Worm (Caenorhabditis elegans) whole organism, early embryonic: ENCODE measurements around the gene Y43F8B.29.

Source experiments
- B0310.2 ChIP-seq: sonication (generic microtip); optimal IDR thresholded peaks from 2 replicates; lab custom pipeline; 2016; ENCODE audit warnings: mild to moderate bottlenecking, missing genetic modification characterization, missing compliant biosample characterization
- F13C5.2 ChIP-seq: sonication (generic microtip); optimal IDR thresholded peaks from 2 replicates; lab custom pipeline; 2017; ENCODE audit warnings: mild to moderate bottlenecking, missing genetic modification characterization, inconsistent platforms, missing compliant biosample characterization
- aly-1 ChIP-seq: sonication (generic microtip); optimal IDR thresholded peaks from 2 replicates; lab custom pipeline; 2016; ENCODE audit warnings: missing genetic modification characterization, missing compliant biosample characterization
- ama-1 ChIP-seq: fragments of 150-350 bp; optimal IDR thresholded peaks from 2 replicates; lab custom pipeline; 2014
- ceh-13 ChIP-seq: fragments of 200-800 bp; sonication (Bioruptor generic); optimal IDR thresholded peaks from 2 replicates; lab custom pipeline; 2018; ENCODE audit warnings: mild to moderate bottlenecking, missing genetic modification characterization, missing compliant biosample characterization
- ceh-36 ChIP-seq: sonication (generic microtip); optimal IDR thresholded peaks from 2 replicates; lab custom pipeline; 2016; ENCODE audit warnings: missing genetic modification characterization, inconsistent platforms, missing compliant biosample characterization
- ets-7 ChIP-seq: sonication (generic microtip); optimal IDR thresholded peaks from 2 replicates; lab custom pipeline; 2016; ENCODE audit warnings: missing genotype, missing genetic modification characterization, missing compliant biosample characterization
- flt-1 ChIP-seq: fragments of 200-800 bp; sonication (Bioruptor generic); IDR thresholded peaks from 2 replicates; pipeline ENCODE4 v1.3.6; 2022; ENCODE audit warnings: missing genetic modification characterization, missing compliant biosample characterization
- hmbx-1 ChIP-seq: sonication (generic microtip); optimal IDR thresholded peaks from 2 replicates; lab custom pipeline; 2016; ENCODE audit warnings: mild to moderate bottlenecking, missing genetic modification characterization, missing compliant biosample characterization
- hmg-4 ChIP-seq: fragments of 200-800 bp; sonication (Bioruptor generic); optimal IDR thresholded peaks from 2 replicates; lab custom pipeline; 2018; ENCODE audit warnings: mild to moderate bottlenecking, missing genetic modification characterization, missing compliant biosample characterization
- hnd-1 ChIP-seq: sonication (generic microtip); optimal IDR thresholded peaks from 2 replicates; lab custom pipeline; 2016; ENCODE audit warnings: missing genetic modification characterization, missing compliant biosample characterization
- pes-1 ChIP-seq: fragments of 200-800 bp; sonication (Bioruptor generic); IDR thresholded peaks from 2 replicates; pipeline ENCODE4 v1.3.6; 2022; ENCODE audit warnings: missing genetic modification reagents, missing genetic modification characterization, missing compliant biosample characterization
- scrt-1 ChIP-seq: fragments of 200-800 bp; sonication (Bioruptor generic); IDR thresholded peaks from 2 replicates; pipeline ENCODE4 v1.3.6; 2022; ENCODE audit warnings: missing genetic modification characterization, missing compliant biosample characterization
- sea-1 ChIP-seq: fragments of 200-800 bp; sonication (Bioruptor generic); conservative IDR thresholded peaks from 2 replicates; pipeline ENCODE4 v1.3.6; 2022; ENCODE audit warnings: missing genetic modification characterization, missing compliant biosample characterization
- tbx-11 ChIP-seq: fragments of 200-800 bp; sonication (Bioruptor generic); IDR thresholded peaks from 2 replicates; pipeline ENCODE4 v1.3.6; 2022; ENCODE audit warnings: missing genetic modification characterization, missing compliant biosample characterization
- tbx-37 ChIP-seq: fragments of 200-800 bp; sonication (Bioruptor generic); conservative IDR thresholded peaks from 2 replicates; pipeline ENCODE4 v1.3.6; 2022; ENCODE audit warnings: missing genetic modification reagents, missing genetic modification characterization, missing compliant biosample characterization
- tra-4 ChIP-seq: sonication (generic microtip); optimal IDR thresholded peaks from 2 replicates; lab custom pipeline; 2017; ENCODE audit warnings: missing genetic modification characterization, missing compliant biosample characterization

The Y43F8B.29 gene

DNA sequence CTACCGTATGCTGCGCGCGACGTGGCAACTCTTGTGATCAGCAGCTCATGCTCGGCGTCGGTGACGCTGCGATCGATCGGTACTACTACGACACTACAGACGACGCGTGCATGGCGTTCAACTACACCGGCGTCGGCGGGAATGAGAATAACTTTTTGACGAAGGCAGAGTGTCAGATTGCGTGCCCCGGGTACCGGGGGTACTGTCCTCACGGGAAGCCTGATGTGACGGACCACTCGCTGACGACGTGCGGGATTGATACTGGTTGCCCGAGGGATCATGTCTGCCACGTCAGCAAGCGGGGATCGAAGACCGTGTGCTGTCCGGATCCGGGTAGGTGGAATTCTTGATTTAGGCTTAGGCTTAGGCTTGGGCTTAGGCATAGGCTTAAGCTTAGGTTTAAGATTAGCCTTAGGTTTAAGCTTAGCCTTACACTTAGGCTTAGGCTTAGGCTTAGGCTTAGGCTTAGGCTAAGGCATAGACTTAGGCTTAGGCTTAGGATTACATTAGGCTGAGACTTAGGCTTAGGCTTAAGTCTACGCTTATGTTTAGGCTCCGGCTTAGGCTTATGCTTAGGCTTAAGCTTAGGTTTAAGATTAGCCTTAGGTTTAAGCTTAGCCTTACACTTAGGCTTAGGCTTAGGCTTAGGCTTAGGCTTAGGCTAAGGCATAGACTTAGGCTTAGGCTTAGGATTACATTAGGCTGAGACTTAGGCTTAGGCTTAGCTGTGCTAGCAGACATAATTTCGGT lies 26.4 kb downstream of the Y43F8B.29 start:
- peak; percentile 82 for TF ChIP-seq ceh-36 (tag; lab: Kevin White, UChicago)

DNA sequence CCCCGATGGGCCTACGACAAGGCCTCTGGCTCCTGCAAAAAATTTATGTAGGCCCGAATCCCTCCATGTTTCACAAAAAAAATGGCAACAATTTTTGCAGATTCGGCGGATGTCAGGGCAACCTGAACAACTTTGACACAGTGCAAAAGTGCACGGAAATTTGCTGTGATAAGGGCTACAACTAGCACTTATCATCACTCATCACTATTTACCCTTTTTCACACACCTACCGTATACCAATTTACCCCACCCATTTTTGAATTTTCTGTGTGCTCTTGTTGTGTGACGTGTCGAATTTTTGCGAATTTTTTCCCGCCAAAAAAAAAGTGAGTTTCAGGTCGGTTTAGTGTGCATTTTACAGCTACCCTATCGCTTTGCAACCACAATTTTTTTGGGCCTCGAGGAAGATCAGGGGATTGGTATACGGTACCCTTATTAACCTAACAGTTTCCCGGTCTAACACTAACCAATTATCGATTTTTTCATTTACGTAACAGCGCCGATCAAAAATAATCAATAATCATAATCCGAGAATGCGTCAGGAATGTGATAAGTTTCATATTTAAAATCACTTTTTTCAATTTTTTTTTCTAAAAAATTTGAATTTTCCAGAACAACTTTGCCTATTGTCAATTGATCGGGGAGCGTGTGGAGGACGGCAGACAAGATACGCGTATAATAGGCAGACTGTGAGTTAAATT lies 27.2 kb downstream of the Y43F8B.29 start:
- TF ChIP-seq tra-4 (tag; lab: Kevin White, UChicago), result no peak

DNA sequence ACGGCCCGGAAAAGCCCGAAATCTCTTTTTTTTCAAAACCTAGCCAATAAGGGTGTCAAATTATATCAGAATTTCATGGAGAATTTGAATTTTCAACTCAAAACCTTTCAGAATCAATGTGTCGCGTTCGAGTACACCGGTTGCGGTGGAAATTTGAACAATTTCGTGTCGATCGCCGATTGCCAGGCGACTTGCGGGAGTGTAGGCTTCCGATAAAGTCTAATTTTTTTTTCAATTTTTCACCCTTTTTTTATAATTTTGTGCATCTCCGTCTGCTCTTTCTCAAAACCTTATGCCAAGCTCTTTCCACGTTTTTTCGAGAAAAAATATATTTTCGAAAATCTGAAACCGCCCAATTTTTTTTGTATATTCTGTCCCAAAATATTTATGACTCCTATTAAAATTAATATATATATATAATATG lies 28.1 kb downstream of the Y43F8B.29 start:
- TF ChIP-seq sea-1 (GFP tag; lab: Robert Waterston, UW) (peak; percentile 77), tbx-11 (no peak), ama-1 (lab: Kevin White, UChicago) (peak; percentile 90), hnd-1 (tag; lab: Kevin White, UChicago) (peak; percentile 18)

DNA sequence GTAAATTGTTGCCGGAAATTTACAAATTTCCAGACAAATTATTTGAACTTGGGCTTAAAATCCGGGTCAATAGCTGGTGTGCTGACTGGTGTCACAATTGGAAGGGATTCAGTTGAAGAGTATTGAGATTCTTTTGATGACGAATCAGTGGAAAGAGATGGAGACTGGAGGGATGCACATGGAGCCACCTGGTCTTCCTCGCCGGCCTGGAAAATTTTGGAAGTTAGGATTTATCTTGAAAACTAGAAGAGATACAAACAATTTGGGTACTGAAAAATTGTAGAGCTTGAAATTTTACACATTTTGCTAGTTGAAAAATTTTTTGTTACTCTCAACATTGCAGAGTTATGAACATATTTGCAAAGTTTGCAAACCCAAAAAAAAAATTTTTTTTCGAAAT lies 28.7 kb downstream of the Y43F8B.29 start:
- TF ChIP-seq B0310.2 (tag; lab: Kevin White, UChicago) (no peak), ama-1 (lab: Kevin White, UChicago) (peak; percentile 33)

DNA sequence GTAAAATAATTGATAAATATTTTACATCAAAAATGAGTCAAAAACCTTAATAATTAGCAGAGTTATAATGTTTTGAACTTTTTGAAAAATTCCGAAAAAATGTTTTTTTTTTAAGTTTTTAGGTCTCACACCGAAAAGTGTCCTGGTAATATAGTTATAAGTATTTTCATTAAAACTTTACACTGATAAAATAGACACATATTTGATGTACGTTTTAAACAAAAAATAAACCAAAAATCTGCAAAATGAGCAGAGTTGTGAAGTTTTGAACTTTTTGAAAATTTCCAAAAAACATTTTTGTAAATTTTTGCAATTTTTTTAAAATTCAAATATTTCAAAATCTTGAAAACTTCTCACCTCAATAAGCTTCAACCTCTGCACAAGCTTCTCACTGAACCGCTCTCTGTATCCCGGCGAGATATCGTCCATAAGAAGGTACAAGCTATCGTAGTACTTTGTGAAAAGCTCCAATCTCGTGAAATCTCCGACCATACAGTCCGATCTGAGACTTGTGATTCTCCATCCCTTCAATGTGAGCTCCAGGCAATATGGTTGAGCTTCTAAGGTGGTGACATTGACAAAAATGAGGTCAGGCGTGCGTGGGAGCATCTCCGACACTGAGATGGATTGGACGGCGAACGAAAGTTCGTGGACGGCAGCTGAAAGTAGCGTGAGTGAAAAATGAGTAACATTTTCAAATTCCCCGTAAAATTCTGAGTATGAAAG lies 29.4 kb downstream of the Y43F8B.29 start:
- TF ChIP-seq tra-4 (tag; lab: Kevin White, UChicago), result no peak
- TF ChIP-seq ama-1 (lab: Kevin White, UChicago), result peak; percentile 81
- TF ChIP-seq hmg-4 (GFP tag; lab: Kevin White, UChicago), result no peak
- TF ChIP-seq tbx-11, result no peak
- no peak for TF ChIP-seq scrt-1
- no peak for TF ChIP-seq hmbx-1
- no peak for TF ChIP-seq hnd-1 (tag; lab: Kevin White, UChicago)
- TF ChIP-seq flt-1, result no peak

DNA sequence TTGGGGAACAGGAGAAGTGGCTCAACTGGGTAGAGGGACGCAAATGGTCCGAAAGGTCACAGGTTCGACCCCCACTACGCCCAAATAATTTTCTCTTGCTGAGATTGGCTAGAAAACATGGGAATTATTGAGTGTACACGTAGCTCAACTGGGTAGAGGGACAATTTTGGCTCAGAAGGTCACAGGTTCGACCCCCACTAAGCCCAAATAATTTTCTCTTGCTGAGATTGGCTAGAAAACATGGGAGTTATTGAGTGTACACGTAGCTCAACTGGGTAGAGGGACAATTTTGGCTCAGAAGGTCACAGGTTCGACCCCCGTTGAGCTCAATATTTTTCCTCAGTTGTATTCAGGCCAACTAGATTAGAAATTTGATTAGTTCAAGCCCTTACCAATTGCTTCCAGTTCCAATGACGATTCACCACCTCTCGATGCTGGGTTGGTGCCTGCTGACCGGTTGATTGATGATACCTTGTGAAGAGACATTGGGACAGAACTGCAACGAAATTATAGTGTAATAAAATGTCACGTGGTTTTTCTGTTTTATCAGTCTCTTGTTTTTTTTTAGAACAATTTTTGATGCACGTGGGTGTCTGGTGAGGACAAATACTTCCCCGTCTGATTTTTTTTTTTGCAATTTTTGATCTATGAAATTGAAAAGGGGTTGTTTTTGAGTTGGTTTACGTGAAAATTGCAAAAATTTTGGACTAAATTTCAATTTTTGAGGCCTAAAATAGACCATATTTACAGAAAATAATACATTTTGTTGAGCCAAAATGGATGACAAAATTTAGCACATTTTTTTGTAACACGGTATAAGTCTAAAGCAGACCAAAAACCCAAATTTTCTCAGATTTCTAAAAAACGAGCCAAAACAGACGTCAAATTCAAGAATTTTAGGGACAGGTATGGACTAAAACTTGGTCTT lies 30.2 kb downstream of the Y43F8B.29 start:
- TF ChIP-seq sea-1 (GFP tag; lab: Robert Waterston, UW) (peak; percentile 51; the same call in 1 of the 2 replicates), flt-1 (0 out of 2 replicates have a peak, but pooled peaks have one; percentile 25), pes-1 (GFP tag; lab: Robert Waterston, UW) (peak; percentile 44; the same call in 1 of the 2 replicates), tbx-11 (no peak), tra-4 (tag; lab: Kevin White, UChicago) (no peak), hnd-1 (tag; lab: Kevin White, UChicago) (no peak), ets-7 (tag; lab: Kevin White, UChicago) (no peak), aly-1 (no peak), ama-1 (lab: Kevin White, UChicago) (no peak), ceh-36 (tag; lab: Kevin White, UChicago) (no peak), F13C5.2 (no peak)

DNA sequence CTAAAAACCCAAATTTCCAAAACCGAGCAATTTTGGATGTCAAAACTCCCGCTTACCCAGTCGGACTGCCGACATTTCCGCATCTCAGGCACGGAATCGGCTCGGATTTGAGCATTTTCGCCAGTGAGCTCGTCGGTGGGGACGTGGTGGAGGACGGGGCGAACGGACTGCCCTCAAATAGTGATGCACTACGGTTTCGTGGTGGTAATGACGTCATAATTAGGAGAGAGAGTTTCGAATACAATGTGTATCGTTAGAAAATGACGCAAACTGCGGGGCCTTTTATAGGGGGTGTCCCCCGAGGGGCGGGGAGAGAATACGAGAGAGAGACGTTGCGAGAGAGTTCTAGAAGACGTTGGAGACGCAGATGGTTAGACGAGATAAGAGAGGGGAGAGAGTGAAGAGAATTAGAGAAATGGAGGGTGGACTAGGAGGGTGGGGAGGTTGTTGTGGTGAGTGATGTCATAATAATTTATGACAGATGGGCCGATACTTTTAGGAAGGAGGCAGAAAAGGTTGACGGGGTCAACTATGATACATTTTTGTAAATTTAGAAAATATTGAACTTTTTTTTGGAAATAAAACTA lies 31.2 kb downstream of the Y43F8B.29 start:
- TF ChIP-seq hmbx-1 (peak; percentile 61), ceh-13 (GFP tag; lab: Kevin White, UChicago) (peak; percentile 52), F13C5.2 (peak; percentile 62), sea-1 (GFP tag; lab: Robert Waterston, UW) (peak; percentile 85), tra-4 (tag; lab: Kevin White, UChicago) (no peak), ama-1 (lab: Kevin White, UChicago) (peak; percentile 99), hnd-1 (tag; lab: Kevin White, UChicago) (peak; percentile 30), scrt-1 (peak; percentile 62; the same call in 1 of the 2 replicates), flt-1 (no peak; the same call in 1 of the 2 replicates), ets-7 (tag; lab: Kevin White, UChicago) (no peak), tbx-11 (peak; percentile 70), hmg-4 (GFP tag; lab: Kevin White, UChicago) (peak; percentile 95), tbx-37 (GFP tag; lab: Robert Waterston, UW) (no peak), ceh-36 (tag; lab: Kevin White, UChicago) (peak; percentile 68), B0310.2 (tag; lab: Kevin White, UChicago) (peak; percentile 60), pes-1 (GFP tag; lab: Robert Waterston, UW) (peak; percentile 61; the same call in 1 of the 2 replicates), aly-1 (no peak)
